Fruit fly (Drosophila melanogaster) whole organism, embryonic: ENCODE measurements around the gene vito.

ENCODE experiments used
- ATbp ChIP-seq: fragments of 200-800 bp; sonication (Bioruptor generic); optimal IDR thresholded peaks from 2 replicates; lab custom pipeline; 2017; ENCODE audit warnings: missing biosample characterization, mild to moderate bottlenecking, missing genetic modification characterization, missing genetic modification reagents
- Aef1 ChIP-seq: fragments of 200-800 bp; sonication (Bioruptor generic); IDR thresholded peaks from 3 replicates; pipeline ENCODE4 v1.3.6; 2022; ENCODE audit warnings: missing biosample characterization, missing genetic modification characterization
- Bdp1 ChIP-seq: fragments of 200-800 bp; sonication (Bioruptor generic); optimal IDR thresholded peaks from 3 replicates; lab custom pipeline; 2016; ENCODE audit warnings: missing biosample characterization, missing genetic modification characterization
- CG10267 ChIP-seq: fragments of 200-800 bp; sonication (Bioruptor generic); optimal IDR thresholded peaks from 2 replicates; lab custom pipeline; 2018; ENCODE audit warnings: missing biosample characterization, mild to moderate bottlenecking, missing genetic modification characterization, moderate library complexity
- CG11456 ChIP-seq: fragments of 200-800 bp; sonication (Bioruptor generic); IDR thresholded peaks from 3 replicates; pipeline ENCODE4 v1.3.6; 2022; ENCODE audit warnings: missing biosample characterization, missing genetic modification characterization
- CG11723 ChIP-seq: fragments of 200-800 bp; sonication (Bioruptor generic); optimal IDR thresholded peaks from 2 replicates; lab custom pipeline; 2017; ENCODE audit warnings: missing biosample characterization, mild to moderate bottlenecking, missing genetic modification characterization
- CG13296 ChIP-seq: fragments of 200-800 bp; sonication (Bioruptor generic); optimal IDR thresholded peaks from 3 replicates; lab custom pipeline; 2018; ENCODE audit warnings: missing biosample characterization, mild to moderate bottlenecking, missing genetic modification characterization
- CG14050 ChIP-seq: fragments of 200-800 bp; sonication (Bioruptor generic); IDR thresholded peaks from 3 replicates; pipeline ENCODE4 v1.3.6; 2022; ENCODE audit warnings: missing biosample characterization, missing genetic modification characterization
- CG16815 ChIP-seq: fragments of 200-800 bp; sonication (Bioruptor generic); optimal IDR thresholded peaks from 3 replicates; lab custom pipeline; 2017; ENCODE audit warnings: missing biosample characterization, mild to moderate bottlenecking, missing genetic modification characterization
- CG18476 ChIP-seq: fragments of 200-800 bp; sonication (Bioruptor generic); optimal IDR thresholded peaks from 2 replicates; lab custom pipeline; 2016; ENCODE audit warnings: missing biosample characterization, mild to moderate bottlenecking, missing genetic modification characterization
- CG31441 ChIP-seq: fragments of 200-800 bp; sonication (Bioruptor generic); IDR thresholded peaks from 2 replicates; pipeline ENCODE4 v1.3.6; 2022; ENCODE audit warnings: missing biosample characterization, missing genetic modification characterization
- CG32767 ChIP-seq: fragments of 200-800 bp; sonication (Bioruptor generic); IDR thresholded peaks from 2 replicates; pipeline ENCODE4 v1.3.6; 2022; ENCODE audit warnings: missing biosample characterization, missing genetic modification characterization
- CG3281 ChIP-seq: fragments of 200-800 bp; sonication (Bioruptor generic); optimal IDR thresholded peaks from 3 replicates; lab custom pipeline; 2017; ENCODE audit warnings: missing biosample characterization, mild to moderate bottlenecking, missing genetic modification characterization
- CG3847 ChIP-seq: fragments of 200-800 bp; sonication (Bioruptor generic); IDR thresholded peaks from 2 replicates; pipeline ENCODE4 v1.3.6; 2022; ENCODE audit warnings: missing biosample characterization, missing genetic modification characterization
- CG9727 ChIP-seq: fragments of 200-800 bp; sonication (Bioruptor generic); optimal IDR thresholded peaks from 3 replicates; lab custom pipeline; 2017; ENCODE audit warnings: missing biosample characterization, mild to moderate bottlenecking, missing genetic modification characterization
- Gsc ChIP-seq: fragments of 200-800 bp; sonication (Bioruptor generic); IDR thresholded peaks from 2 replicates; pipeline ENCODE4 v1.3.6; 2022; ENCODE audit warnings: missing biosample characterization, missing genetic modification characterization
- Jarid2 ChIP-seq: fragments of 200-800 bp; sonication (Bioruptor generic); optimal IDR thresholded peaks from 3 replicates; lab custom pipeline; 2017; ENCODE audit warnings: mild to moderate bottlenecking, missing biosample characterization, missing genetic modification reagents, missing genetic modification characterization
- Meics ChIP-seq: fragments of 200-800 bp; sonication (Bioruptor generic); optimal IDR thresholded peaks from 2 replicates; lab custom pipeline; 2017; ENCODE audit warnings: missing biosample characterization, mild to moderate bottlenecking, missing genetic modification characterization
- Mes4 ChIP-seq: fragments of 200-800 bp; sonication (Bioruptor generic); optimal IDR thresholded peaks from 2 replicates; lab custom pipeline; 2016; ENCODE audit warnings: missing biosample characterization, missing genetic modification characterization
- NC2β ChIP-seq: fragments of 200-800 bp; sonication (Bioruptor generic); optimal IDR thresholded peaks from 2 replicates; lab custom pipeline; 2016; ENCODE audit warnings: missing biosample characterization, missing genetic modification characterization
- Poxn ChIP-seq: fragments of 200-800 bp; sonication (Bioruptor generic); IDR thresholded peaks from 2 replicates; pipeline ENCODE4 v1.3.6; 2022; ENCODE audit warnings: missing biosample characterization, missing genetic modification characterization
- Sin3A ChIP-seq: fragments of >200 bp; optimal IDR thresholded peaks from 2 replicates; lab custom pipeline; 2018
- Sox102F ChIP-seq: fragments of 200-800 bp; sonication (Bioruptor generic); optimal IDR thresholded peaks from 2 replicates; lab custom pipeline; 2018; ENCODE audit warnings: missing biosample characterization, mild to moderate bottlenecking, missing genetic modification characterization, moderate library complexity
- Usf ChIP-seq: fragments of 200-800 bp; sonication (Bioruptor generic); optimal IDR thresholded peaks from 2 replicates; lab custom pipeline; 2017; ENCODE audit warnings: missing genotype, missing biosample characterization, missing genetic modification characterization
- Xrp1 ChIP-seq: fragments of 200-800 bp; sonication (Bioruptor generic); IDR thresholded peaks from 2 replicates; pipeline ENCODE4 v1.3.6; 2022; ENCODE audit warnings: missing biosample characterization, missing genetic modification characterization
- ab ChIP-seq: fragments of 200-800 bp; sonication (Bioruptor generic); optimal IDR thresholded peaks from 2 replicates; lab custom pipeline; 2016; ENCODE audit warnings: missing biosample characterization, missing genetic modification characterization
- bsh ChIP-seq, 2 experiments: fragments of 200-800 bp; sonication (Bioruptor generic); optimal IDR thresholded peaks; 2 replicates each; lab custom pipeline; 2017 to 2018; ENCODE audit warnings: mild to moderate bottlenecking in 2 of 2, missing biosample characterization in 2 of 2, missing genetic modification characterization in 2 of 2, moderate library complexity in 1 of 2
- cad ChIP-seq: fragments of >200 bp; optimal IDR thresholded peaks from 2 replicates; lab custom pipeline; 2017; ENCODE audit warnings: missing biosample characterization, missing genetic modification characterization
- caup ChIP-seq: fragments of 200-800 bp; sonication (Bioruptor generic); optimal IDR thresholded peaks from 3 replicates; lab custom pipeline; 2017; ENCODE audit warnings: missing biosample characterization, mild to moderate bottlenecking, missing genetic modification characterization, moderate library complexity; ENCODE audit not compliant: severe bottlenecking
- disco-r ChIP-seq: fragments of 200-800 bp; sonication (Bioruptor generic); optimal IDR thresholded peaks from 2 replicates; lab custom pipeline; 2016; ENCODE audit warnings: missing biosample characterization, missing genetic modification characterization
- dm ChIP-seq: fragments of 200-800 bp; sonication (Bioruptor generic); optimal IDR thresholded peaks from 3 replicates; lab custom pipeline; 2016; ENCODE audit warnings: missing biosample characterization, missing genetic modification characterization
- dmrt11E ChIP-seq: fragments of 200-800 bp; sonication (Bioruptor generic); optimal IDR thresholded peaks from 3 replicates; lab custom pipeline; 2018; ENCODE audit warnings: missing biosample characterization, mild to moderate bottlenecking, missing genetic modification characterization, moderate library complexity
- fd64A ChIP-seq: fragments of 200-800 bp; sonication (Bioruptor generic); optimal IDR thresholded peaks from 3 replicates; lab custom pipeline; 2018; ENCODE audit warnings: missing biosample characterization, mild to moderate bottlenecking, missing genetic modification characterization
- gt ChIP-seq: fragments of 200-800 bp; sonication (Bioruptor generic); IDR thresholded peaks from 2 replicates; pipeline ENCODE4 v1.3.6; 2022; ENCODE audit warnings: missing biosample characterization, missing genetic modification characterization
- lov ChIP-seq, 2 experiments: fragments of 200-800 bp in 1 of 2; fragments of >200 bp in 1 of 2; sonication (Bioruptor generic) in 1 of 2; IDR thresholded peaks in 1 of 2; optimal IDR thresholded peaks in 1 of 2; 2 replicates in 1 of 2; 3 replicates in 1 of 2; pipeline versions ENCODE4 v1.3.6 to Lab custom; 2017 to 2022; ENCODE audit warnings: missing biosample characterization in 1 of 2, missing genetic modification characterization in 1 of 2
- luna ChIP-seq: fragments of 200-800 bp; sonication (Bioruptor generic); optimal IDR thresholded peaks from 2 replicates; lab custom pipeline; 2016; ENCODE audit warnings: missing biosample characterization, missing genetic modification characterization
- mirr ChIP-seq: fragments of 200-800 bp; sonication (Bioruptor generic); optimal IDR thresholded peaks from 3 replicates; lab custom pipeline; 2018; ENCODE audit warnings: missing biosample characterization, mild to moderate bottlenecking, missing genetic modification characterization
- mld ChIP-seq: fragments of 200-800 bp; sonication (Bioruptor generic); IDR thresholded peaks from 3 replicates; pipeline ENCODE4 v1.3.6; 2022; ENCODE audit warnings: missing biosample characterization, missing genetic modification characterization; ENCODE audit not compliant: partially characterized antibody
- nerfin-1 ChIP-seq: fragments of 200-800 bp; sonication (Bioruptor generic); optimal IDR thresholded peaks from 3 replicates; lab custom pipeline; 2019; ENCODE audit warnings: missing biosample characterization, mild to moderate bottlenecking, missing genetic modification characterization, moderate library complexity
- pzg ChIP-seq: fragments of 200-800 bp; sonication (Bioruptor generic); optimal IDR thresholded peaks from 3 replicates; lab custom pipeline; 2018; ENCODE audit warnings: missing biosample characterization, mild to moderate bottlenecking, missing genetic modification characterization, moderate library complexity
- scrt ChIP-seq: fragments of 200-800 bp; sonication (Bioruptor generic); optimal IDR thresholded peaks from 2 replicates; lab custom pipeline; 2018; ENCODE audit warnings: missing biosample characterization, mild to moderate bottlenecking, missing genetic modification characterization, moderate library complexity
- sug ChIP-seq: fragments of 200-800 bp; optimal IDR thresholded peaks from 2 replicates; lab custom pipeline; 2019; ENCODE audit warnings: missing biosample characterization, mild to moderate bottlenecking, missing genetic modification characterization, moderate library complexity
- tna ChIP-seq: fragments of 200-800 bp; sonication (Bioruptor generic); IDR thresholded peaks from 2 replicates; pipeline ENCODE4 v1.3.6; 2022; ENCODE audit warnings: missing biosample characterization, missing genetic modification characterization; ENCODE audit not compliant: partially characterized antibody
- toy ChIP-seq: fragments of 200-800 bp; sonication (Bioruptor generic); IDR thresholded peaks from 2 replicates; pipeline ENCODE4 v1.3.6; 2022; ENCODE audit warnings: missing biosample characterization, missing genetic modification characterization
- z ChIP-seq: fragments of 200-800 bp; sonication (Bioruptor generic); IDR thresholded peaks from 3 replicates; pipeline ENCODE4 v1.3.6; 2022; ENCODE audit warnings: missing biosample characterization, missing genetic modification characterization
- zen ChIP-seq: fragments of 200-800 bp; sonication (Bioruptor generic); optimal IDR thresholded peaks from 3 replicates; lab custom pipeline; 2018; ENCODE audit warnings: missing biosample characterization, mild to moderate bottlenecking, missing genetic modification characterization, moderate library complexity

vito gene

DNA sequence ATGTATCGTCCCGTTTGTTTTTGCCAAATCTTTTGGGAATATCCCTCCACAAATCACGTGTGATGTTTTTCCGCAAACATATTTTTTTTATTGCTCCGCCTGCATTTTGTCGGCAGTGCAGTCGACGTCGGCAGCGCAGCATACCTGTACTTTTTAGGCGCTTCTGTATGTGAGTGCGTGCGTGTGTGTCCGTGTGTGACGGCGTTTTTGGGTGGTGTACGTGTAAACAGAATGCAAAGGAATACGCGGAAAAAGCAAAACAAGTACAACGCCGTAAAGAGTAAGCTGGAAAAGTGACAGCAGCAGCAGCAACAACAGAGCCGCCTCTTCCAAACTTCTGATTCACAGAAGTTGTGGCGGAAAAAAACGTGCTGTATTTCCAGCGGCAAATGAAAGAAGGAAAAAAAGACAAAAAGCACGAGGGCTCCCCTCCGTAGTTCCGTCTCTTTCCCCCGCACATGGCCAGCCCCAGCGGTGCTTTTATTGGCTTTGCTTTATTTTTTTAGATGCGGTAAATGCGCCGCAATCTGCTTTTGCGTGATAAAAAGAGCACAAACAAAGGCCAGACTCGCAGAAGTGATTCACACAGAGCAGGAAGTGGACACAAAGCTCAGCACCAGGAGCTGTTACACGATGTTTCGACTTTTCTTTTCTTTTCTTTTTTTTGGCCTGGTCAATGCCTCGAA is 6.9 kb downstream of the vito start (continued):
- TF ChIP-seq bsh (GFP tag; optimal IDR thresholded peaks at IDR 0.05; lab: Kevin White, UChicago) (peak in 1 of 2 experiments; percentile 83), CG14050 (GFP tag; lab: Robert Waterston, UW) (no peak), Meics (GFP tag; lab: Kevin White, UChicago) (no peak), dm (peak; percentile 27)

DNA sequence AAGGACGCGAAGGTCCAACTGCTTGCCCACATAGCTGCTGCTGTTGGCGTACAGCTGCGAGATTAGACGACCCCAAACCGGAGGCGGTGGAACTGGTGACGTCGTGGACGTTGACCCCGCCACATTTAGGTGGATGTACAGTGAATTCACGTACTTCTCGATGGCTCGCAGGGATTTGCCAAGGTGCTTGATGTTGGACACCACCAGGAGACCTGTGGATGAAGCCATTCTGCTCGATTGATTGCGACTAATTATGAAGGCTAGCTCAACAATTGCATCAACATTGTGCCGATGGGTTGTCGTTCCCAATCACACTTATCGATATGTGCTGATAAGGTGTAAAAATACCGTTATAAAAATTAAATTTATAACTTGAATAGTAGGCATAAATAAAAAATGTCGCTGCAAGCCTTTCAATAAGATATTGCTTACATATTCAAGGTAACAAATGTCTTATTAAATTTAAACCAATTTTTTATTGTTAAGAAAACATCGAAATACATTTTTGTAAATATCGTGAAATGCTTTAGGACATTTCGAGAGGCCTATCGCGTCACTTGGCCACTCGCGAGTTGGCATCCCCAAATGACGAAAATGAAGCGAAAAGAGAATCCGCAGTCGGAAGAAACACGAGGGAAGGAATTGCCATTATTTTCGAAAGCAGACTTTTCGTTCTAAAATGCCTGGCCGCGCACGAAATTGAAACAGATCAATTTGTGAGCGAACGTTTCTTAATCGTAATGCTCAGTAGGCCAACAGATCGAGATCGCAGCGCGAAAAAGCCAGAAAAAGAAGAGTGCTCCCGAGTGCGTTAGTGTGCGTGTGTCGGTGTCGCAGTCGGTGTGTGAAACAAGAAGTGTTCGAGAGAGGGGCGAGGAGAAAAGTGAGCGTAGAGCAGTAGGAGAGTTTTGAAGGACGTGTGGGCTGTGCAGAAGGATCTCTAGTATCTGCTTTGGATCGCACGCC is 8.3 kb downstream of the vito start, which contains the start of the genes Ppat-Dpck and scny:
Gene Ppat-Dpck, minus strand, starts transcription at position 263 of the 966 bp plus-strand sequence.
Gene scny, plus strand, starts transcription at position 471 of the 966 bp plus-strand sequence.
- TF ChIP-seq pzg (GFP tag; lab: Kevin White, UChicago) (peak; percentile 83), CG11723 (GFP tag; lab: Kevin White, UChicago) (no peak), NC2β (no peak), Mes4 (GFP tag; lab: Kevin White, UChicago) (no peak), Aef1 (no peak), gt (GFP tag; lab: Robert Waterston, UW) (no peak), CG10267 (tag; lab: Kevin White, UChicago) (peak; percentile 70), disco-r (GFP tag; lab: Kevin White, UChicago) (no peak), Sin3A (lab: Kevin White, UChicago) (peak; percentile 89), CG3281 (GFP tag; lab: Kevin White, UChicago) (peak; percentile 33), CG31441 (GFP tag; lab: Robert Waterston, UW) (no peak; the same call in 1 of the 2 replicates), z (GFP tag; lab: Robert Waterston, UW) (no peak), cad (no peak), CG11456 (no peak), Xrp1 (GFP tag; lab: Robert Waterston, UW) (no peak), ab (no peak), lov (optimal IDR thresholded peaks at IDR 0.05; lab: Kevin White, UChicago) (no peak), lov (GFP tag; IDR thresholded peaks at IDR 0.05; lab: Robert Waterston, UW) (no peak), Bdp1 (GFP tag; lab: Kevin White, UChicago) (no peak), caup (GFP tag; lab: Kevin White, UChicago) (no peak), CG13296 (GFP tag; lab: Kevin White, UChicago) (no peak), nerfin-1 (tag; lab: Kevin White, UChicago) (peak; percentile 26), Gsc (GFP tag; lab: Robert Waterston, UW) (no peak), fd64A (GFP tag; lab: Kevin White, UChicago) (no peak), tna (GFP tag; lab: Robert Waterston, UW) (peak; percentile 60), zen (tag; lab: Kevin White, UChicago) (peak; percentile 58), dmrt11E (tag; lab: Kevin White, UChicago) (peak; percentile 8), CG9727 (GFP tag; lab: Kevin White, UChicago) (no peak), sug (tag; lab: Kevin White, UChicago) (peak; percentile 50), CG3847 (peak; percentile 55), Poxn (GFP tag; lab: Robert Waterston, UW) (no peak), Usf (GFP tag; lab: Kevin White, UChicago) (no peak), ATbp (GFP tag; lab: Kevin White, UChicago) (no peak), CG18476 (GFP tag; lab: Kevin White, UChicago) (no peak), Sox102F (GFP tag; lab: Kevin White, UChicago) (no peak), CG32767 (GFP tag; lab: Robert Waterston, UW) (no peak), CG16815 (GFP tag; lab: Kevin White, UChicago) (no peak), toy (GFP tag; lab: Robert Waterston, UW) (no peak), luna (GFP tag; lab: Kevin White, UChicago) (no peak), scrt (GFP tag; lab: Kevin White, UChicago) (no peak), mld (peak; percentile 86; the same call in 2 of the 3 replicates), Jarid2 (GFP tag; lab: Kevin White, UChicago) (no peak), mirr (GFP tag; lab: Kevin White, UChicago) (no peak)
